Worm (Caenorhabditis elegans): Measurements from ENCODE around the gene dao-6.
A peak's percentile ranks its signal among the peaks of the same experiment; 100 is the strongest.

dao-6 gene

ce11 chrIII:9700114-9700690 is 35.8 kb downstream of the dao-6 start:
- TF ChIP-seq M03D4.4 (tag; optimal IDR thresholded peaks at IDR 0.05): no peak
- TF ChIP-seq lin-13 (tag; optimal IDR thresholded peaks at IDR 0.05): no peak
- peak; percentile 11 for TF ChIP-seq ham-2 (GFP tag; optimal IDR thresholded peaks at IDR 0.05)
- no peak for TF ChIP-seq unc-120 (tag; optimal IDR thresholded peaks at IDR 0.05; ENCODE audit: poor library complexity, severe bottlenecking)
- TF ChIP-seq blmp-1 (tag; optimal IDR thresholded peaks at IDR 0.05): no peak
- TF ChIP-seq ztf-11 (tag; optimal IDR thresholded peaks at IDR 0.05): no peak
- TF ChIP-seq unc-62 (GFP tag; optimal IDR thresholded peaks at IDR 0.05): peak; percentile 59
- TF ChIP-seq nhr-2 (tag; optimal IDR thresholded peaks at IDR 0.05): peak; percentile 68
- no peak for TF ChIP-seq ceh-39 (tag; optimal IDR thresholded peaks at IDR 0.05)
- TF ChIP-seq nhr-76 (tag; optimal IDR thresholded peaks at IDR 0.05): no peak
- no peak for TF ChIP-seq pha-4 (tag; optimal IDR thresholded peaks at IDR 0.05)
- no peak for TF ChIP-seq sptf-1 (tag; optimal IDR thresholded peaks at IDR 0.05)
- no peak for TF ChIP-seq lsy-2 (tag; optimal IDR thresholded peaks at IDR 0.05)
- TF ChIP-seq snpc-4 (tag; optimal IDR thresholded peaks at IDR 0.05): no peak
- TF ChIP-seq mls-2 (tag; optimal IDR thresholded peaks at IDR 0.05): no peak
- no peak for TF ChIP-seq mab-5 (tag; optimal IDR thresholded peaks at IDR 0.05)
- TF ChIP-seq zip-8 (tag; optimal IDR thresholded peaks at IDR 0.05): no peak
- TF ChIP-seq hlh-1 (tag; optimal IDR thresholded peaks at IDR 0.05): no peak
- no peak for TF ChIP-seq nhr-12 (tag; optimal IDR thresholded peaks at IDR 0.05)
- TF ChIP-seq sem-2 (GFP tag; optimal IDR thresholded peaks at IDR 0.05): no peak
- no peak for TF ChIP-seq flh-1 (GFP tag; optimal IDR thresholded peaks at IDR 0.05)
- no peak for TF ChIP-seq mep-1 (tag; optimal IDR thresholded peaks at IDR 0.05)
- TF ChIP-seq unc-39 (tag; optimal IDR thresholded peaks at IDR 0.05): no peak
- TF ChIP-seq drap-1 (GFP tag; optimal IDR thresholded peaks at IDR 0.05): peak; percentile 7
- TF ChIP-seq tbx-8 (GFP tag; optimal IDR thresholded peaks at IDR 0.05): no peak
- no peak for TF ChIP-seq nhr-237 (tag; optimal IDR thresholded peaks at IDR 0.05)
- no peak for TF ChIP-seq lin-32 (GFP tag; optimal IDR thresholded peaks at IDR 0.05)
- TF ChIP-seq ceh-83 (GFP tag; optimal IDR thresholded peaks at IDR 0.05): no peak
- TF ChIP-seq nhr-28 (tag; optimal IDR thresholded peaks at IDR 0.05): no peak
- TF ChIP-seq elt-3 (tag; optimal IDR thresholded peaks at IDR 0.05): no peak
- TF ChIP-seq elt-1 (tag; optimal IDR thresholded peaks at IDR 0.05; ENCODE audit: borderline replicate concordance, insufficient read depth): no peak
- TF ChIP-seq ces-1 (GFP tag; optimal IDR thresholded peaks at IDR 0.05): peak; percentile 47
- no peak for TF ChIP-seq bed-3 (GFP tag; optimal IDR thresholded peaks at IDR 0.05)
- no peak for TF ChIP-seq cnd-1 (tag; optimal IDR thresholded peaks at IDR 0.05)
- no peak for TF ChIP-seq ceh-43 (GFP tag; optimal IDR thresholded peaks at IDR 0.05)

DNA sequence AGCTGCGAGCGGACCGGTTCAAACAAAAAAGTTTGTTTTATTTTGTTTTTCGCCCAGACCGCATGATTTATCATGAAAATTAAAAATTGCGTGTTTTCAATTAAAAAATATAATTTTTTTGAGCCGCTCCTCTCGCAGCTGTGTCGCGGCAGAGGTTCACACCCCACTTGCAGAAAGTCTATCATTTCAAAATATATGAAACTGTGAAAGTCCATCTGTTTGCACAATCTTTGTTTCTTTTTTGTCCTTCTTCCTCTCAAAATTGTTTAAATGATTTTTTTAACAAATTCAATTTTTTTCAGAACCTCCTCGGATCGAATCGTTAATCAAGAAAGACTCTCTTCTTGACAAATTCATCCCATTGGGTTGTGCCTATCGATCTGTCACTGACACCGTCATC is 36.4 kb downstream of the dao-6 start, which contains the start of gene tlk-1:
tlk-1 (plus strand) TSS at position 301 of the 400 bp plus-strand sequence.
- TF ChIP-seq lin-13 (tag; optimal IDR thresholded peaks at IDR 0.05): no peak
- no peak for TF ChIP-seq ceh-43 (GFP tag; optimal IDR thresholded peaks at IDR 0.05)
- TF ChIP-seq ces-1 (GFP tag; optimal IDR thresholded peaks at IDR 0.05): no peak
- no peak for TF ChIP-seq ceh-39 (tag; optimal IDR thresholded peaks at IDR 0.05)
- TF ChIP-seq unc-39 (tag; optimal IDR thresholded peaks at IDR 0.05): no peak

DNA sequence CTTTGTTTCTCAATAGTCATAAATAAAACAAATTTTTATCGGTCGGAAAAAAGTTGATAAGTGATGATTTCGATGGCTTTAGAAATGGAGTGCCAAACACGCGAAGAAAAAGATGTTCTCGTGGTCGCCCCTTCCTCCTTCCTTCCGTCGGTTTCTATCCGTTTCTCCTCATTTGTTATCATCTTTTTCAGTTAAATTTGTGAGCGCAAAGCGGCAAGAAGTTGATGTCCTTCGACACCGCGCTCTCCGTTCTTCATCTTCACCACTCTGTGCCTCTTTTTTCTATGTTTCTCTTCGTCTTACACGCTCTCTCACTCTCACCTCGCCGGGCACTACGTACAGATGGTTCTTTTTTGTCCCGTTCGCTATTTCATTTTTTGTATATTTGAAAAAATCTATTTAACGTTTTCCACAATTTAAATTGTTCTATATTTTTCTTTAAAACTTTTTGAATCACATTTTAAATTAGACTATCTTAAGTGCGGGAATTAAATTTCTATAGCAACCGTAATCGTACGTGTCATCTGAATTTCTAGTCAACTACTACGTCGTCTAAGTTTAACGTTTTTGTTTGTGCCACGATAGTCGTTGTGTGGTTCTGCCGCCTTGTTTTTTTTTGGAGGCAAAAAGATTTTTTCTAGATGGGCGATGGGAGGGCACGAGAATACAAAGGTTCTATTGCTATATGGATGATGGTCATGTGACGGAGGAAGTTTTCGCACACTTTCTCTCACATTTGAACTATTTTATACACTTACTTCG is 37.2 kb downstream of the dao-6 start:
- no peak for TF ChIP-seq flh-1 (GFP tag; optimal IDR thresholded peaks at IDR 0.05)
- peak; percentile 22 for TF ChIP-seq ces-1 (GFP tag; optimal IDR thresholded peaks at IDR 0.05)
- TF ChIP-seq unc-62 (GFP tag; optimal IDR thresholded peaks at IDR 0.05): peak; percentile 4
- no peak for TF ChIP-seq ham-2 (GFP tag; optimal IDR thresholded peaks at IDR 0.05)

- no peak for TF ChIP-seq unc-62 (GFP tag; optimal IDR thresholded peaks at IDR 0.05)
- no peak for TF ChIP-seq ham-2 (GFP tag; optimal IDR thresholded peaks at IDR 0.05)
- TF ChIP-seq snpc-4 (tag; optimal IDR thresholded peaks at IDR 0.05): no peak
- no peak for TF ChIP-seq cnd-1 (tag; optimal IDR thresholded peaks at IDR 0.05)
- no peak for TF ChIP-seq mep-1 (tag; optimal IDR thresholded peaks at IDR 0.05)
- TF ChIP-seq ceh-39 (tag; optimal IDR thresholded peaks at IDR 0.05): no peak
- no peak for TF ChIP-seq elt-1 (tag; optimal IDR thresholded peaks at IDR 0.05; ENCODE audit: borderline replicate concordance, insufficient read depth)
- no peak for TF ChIP-seq zip-8 (tag; optimal IDR thresholded peaks at IDR 0.05)
- no peak for TF ChIP-seq elt-3 (tag; optimal IDR thresholded peaks at IDR 0.05)
- no peak for TF ChIP-seq mab-5 (tag; optimal IDR thresholded peaks at IDR 0.05)
- TF ChIP-seq pha-4 (tag; optimal IDR thresholded peaks at IDR 0.05): no peak
These were observed 38.1 kb downstream of the dao-6 start for ce11 chrIII:9697886-9698285.

All from whole organism, mixed stage, embryonic.